Worm (Caenorhabditis elegans) whole organism, mixed stage, embryonic: ENCODE data around the gene slcr-46.1.

ENCODE experiments used
- M03D4.4 ChIP-seq: sonication (generic microtip); optimal IDR thresholded peaks from 2 replicates; lab custom pipeline; 2017; ENCODE audit warnings: mild to moderate bottlenecking, missing genetic modification characterization, missing compliant biosample characterization
- bed-3 ChIP-seq: fragments of 200-800 bp; sonication (Bioruptor generic); optimal IDR thresholded peaks from 3 replicates; lab custom pipeline; 2018; ENCODE audit warnings: mild to moderate bottlenecking, missing genetic modification characterization, moderate library complexity, missing compliant biosample characterization
- blmp-1 ChIP-seq: fragments of 150-350 bp; optimal IDR thresholded peaks from 2 replicates; lab custom pipeline; 2014; ENCODE audit warnings: missing biosample characterization, missing genetic modification characterization
- ceh-39 ChIP-seq: fragments of 150-350 bp; optimal IDR thresholded peaks from 2 replicates; lab custom pipeline; 2014; ENCODE audit warnings: missing biosample characterization, missing genetic modification characterization
- ceh-43 ChIP-seq: fragments of 200-800 bp; sonication (Bioruptor generic); optimal IDR thresholded peaks from 2 replicates; lab custom pipeline; 2018; ENCODE audit warnings: mild to moderate bottlenecking, missing genetic modification characterization, moderate library complexity, missing compliant biosample characterization
- ceh-83 ChIP-seq: fragments of 200-800 bp; sonication (Bioruptor generic); optimal IDR thresholded peaks from 2 replicates; lab custom pipeline; 2018; ENCODE audit warnings: mild to moderate bottlenecking, missing genetic modification characterization, missing compliant biosample characterization
- ces-1 ChIP-seq: fragments of 150-350 bp; optimal IDR thresholded peaks from 2 replicates; lab custom pipeline; 2014; ENCODE audit warnings: missing biosample characterization, missing genetic modification reagents, missing genetic modification characterization
- cnd-1 ChIP-seq: fragments of 200-800 bp; sonication (Bioruptor generic); optimal IDR thresholded peaks from 2 replicates; lab custom pipeline; 2018; ENCODE audit warnings: mild to moderate bottlenecking, missing genetic modification characterization, missing compliant biosample characterization
- drap-1 ChIP-seq: fragments of 200-800 bp; sonication (Bioruptor generic); optimal IDR thresholded peaks from 3 replicates; lab custom pipeline; 2018; ENCODE audit warnings: mild to moderate bottlenecking, missing genetic modification characterization, missing compliant biosample characterization
- elt-1 ChIP-seq: sonication (generic microtip); optimal IDR thresholded peaks from 2 replicates; lab custom pipeline; 2017; ENCODE audit warnings: missing genetic modification characterization, mild to moderate bottlenecking, missing compliant biosample characterization, antibody characterized with exemption, moderate library complexity, borderline replicate concordance; ENCODE audit not compliant: insufficient read depth
- elt-3 ChIP-seq: fragments of 150-350 bp; optimal IDR thresholded peaks from 2 replicates; lab custom pipeline; 2014; ENCODE audit warnings: missing biosample characterization, missing genetic modification characterization
- ham-2 ChIP-seq: fragments of 200-800 bp; sonication (Bioruptor generic); optimal IDR thresholded peaks from 2 replicates; lab custom pipeline; 2018; ENCODE audit warnings: mild to moderate bottlenecking, missing genetic modification characterization, missing compliant biosample characterization
- hlh-1 ChIP-seq: fragments of 150-350 bp; optimal IDR thresholded peaks from 2 replicates; lab custom pipeline; 2014; ENCODE audit warnings: missing biosample characterization, missing genetic modification reagents, missing genetic modification characterization
- lin-13 ChIP-seq: fragments of 150-350 bp; optimal IDR thresholded peaks from 2 replicates; lab custom pipeline; 2014; ENCODE audit warnings: missing biosample characterization, missing genetic modification characterization
- lin-32 ChIP-seq: fragments of 200-800 bp; sonication (Bioruptor generic); optimal IDR thresholded peaks from 2 replicates; lab custom pipeline; 2018; ENCODE audit warnings: mild to moderate bottlenecking, missing genetic modification characterization, missing compliant biosample characterization
- lsy-2 ChIP-seq: fragments of 150-350 bp; optimal IDR thresholded peaks from 2 replicates; lab custom pipeline; 2014; ENCODE audit warnings: missing biosample characterization, missing genetic modification characterization
- mab-5 ChIP-seq: fragments of 150-350 bp; optimal IDR thresholded peaks from 2 replicates; lab custom pipeline; 2014; ENCODE audit warnings: missing biosample characterization, missing genetic modification characterization
- mep-1 ChIP-seq: fragments of 150-350 bp; optimal IDR thresholded peaks from 2 replicates; lab custom pipeline; 2017; ENCODE audit warnings: missing biosample characterization, missing genetic modification reagents, missing genetic modification characterization, inconsistent platforms
- mls-2 ChIP-seq: sonication (generic microtip); optimal IDR thresholded peaks from 2 replicates; lab custom pipeline; 2016; ENCODE audit warnings: mild to moderate bottlenecking, missing genetic modification characterization, moderate library complexity, missing compliant biosample characterization
- nhr-12 ChIP-seq: fragments of 150-350 bp; optimal IDR thresholded peaks from 2 replicates; lab custom pipeline; 2014; ENCODE audit warnings: missing biosample characterization, missing genetic modification characterization
- nhr-2 ChIP-seq: fragments of 150-350 bp; optimal IDR thresholded peaks from 2 replicates; lab custom pipeline; 2014; ENCODE audit warnings: missing biosample characterization, missing genetic modification characterization
- nhr-237 ChIP-seq: fragments of 150-350 bp; optimal IDR thresholded peaks from 2 replicates; lab custom pipeline; 2014; ENCODE audit warnings: missing biosample characterization, missing genetic modification characterization
- nhr-76 ChIP-seq: sonication (generic microtip); optimal IDR thresholded peaks from 2 replicates; lab custom pipeline; 2017; ENCODE audit warnings: missing biosample characterization, missing genetic modification characterization
- snpc-4 ChIP-seq: fragments of 150-350 bp; optimal IDR thresholded peaks from 2 replicates; lab custom pipeline; 2014; ENCODE audit warnings: missing biosample characterization, missing genetic modification characterization
- sptf-1 ChIP-seq: sonication (generic microtip); optimal IDR thresholded peaks from 2 replicates; lab custom pipeline; 2017; ENCODE audit warnings: mild to moderate bottlenecking, missing genetic modification characterization, moderate library complexity, missing compliant biosample characterization
- tbx-8 ChIP-seq: fragments of 200-800 bp; sonication (Bioruptor generic); optimal IDR thresholded peaks from 2 replicates; lab custom pipeline; 2018; ENCODE audit warnings: mild to moderate bottlenecking, missing genetic modification characterization, moderate library complexity, missing compliant biosample characterization
- unc-62 ChIP-seq: fragments of 150-350 bp; optimal IDR thresholded peaks from 2 replicates; lab custom pipeline; 2014; ENCODE audit warnings: missing biosample characterization, missing genetic modification reagents, missing genetic modification characterization
- zip-8 ChIP-seq: fragments of 150-350 bp; optimal IDR thresholded peaks from 2 replicates; lab custom pipeline; 2014; ENCODE audit warnings: missing biosample characterization, missing genetic modification characterization
- ztf-11 ChIP-seq: fragments of 150-350 bp; optimal IDR thresholded peaks from 2 replicates; lab custom pipeline; 2014; ENCODE audit warnings: missing biosample characterization, missing genetic modification characterization

The slcr-46.1 gene

ce11 chrX:4619582-4619981 is 12.6 kb upstream of the slcr-46.1 start, which contains the start of gene pqn-65:
pqn-65 (minus strand) TSS chrX:4619635.
- TF ChIP-seq nhr-76 (tag; lab: Kevin White, UChicago), result no peak
- TF ChIP-seq ceh-39 (tag; lab: Kevin White, UChicago), result peak; percentile 3

- TF ChIP-seq mep-1 (no peak), cnd-1 (tag; lab: Kevin White, UChicago) (peak; percentile 23), bed-3 (GFP tag; lab: Kevin White, UChicago) (no peak), ces-1 (GFP tag; lab: Kevin White, UChicago) (peak; percentile 84), nhr-12 (tag; lab: Kevin White, UChicago) (no peak), sptf-1 (peak; percentile 33), mls-2 (tag; lab: Kevin White, UChicago) (peak; percentile 53), tbx-8 (GFP tag; lab: Kevin White, UChicago) (no peak)
- TF ChIP-seq, all 35 proteins: peak for 4
Measured at ce11 chrX:4620019-4620418, 12.1 kb upstream of the slcr-46.1 start.

ce11 chrX:4622024-4622423 is 10.1 kb upstream of the slcr-46.1 start, which contains the start of gene C46C11.3:
C46C11.3 (plus strand) TSS chrX:4622324.
- no peak for TF ChIP-seq lin-13 (tag; lab: Kevin White, UChicago)
- TF ChIP-seq hlh-1 (tag; lab: Kevin White, UChicago), result no peak
- no peak for TF ChIP-seq nhr-2 (tag; lab: Kevin White, UChicago)
- no peak for TF ChIP-seq mls-2 (tag; lab: Kevin White, UChicago)
- no peak for TF ChIP-seq ham-2 (GFP tag; lab: Kevin White, UChicago)
- no peak for TF ChIP-seq sptf-1
- TF ChIP-seq snpc-4 (tag; lab: Kevin White, UChicago), result no peak
- no peak for TF ChIP-seq ztf-11 (tag; lab: Kevin White, UChicago)
- TF ChIP-seq ceh-43, result no peak

ce11 chrX:4623707-4624106 is 8.5 kb upstream of the slcr-46.1 start:
- TF ChIP-seq M03D4.4 (tag; lab: Kevin White, UChicago) (no peak), mab-5 (tag; lab: Kevin White, UChicago) (no peak), lsy-2 (tag; lab: Kevin White, UChicago) (no peak), hlh-1 (tag; lab: Kevin White, UChicago) (no peak), nhr-76 (tag; lab: Kevin White, UChicago) (no peak), ces-1 (GFP tag; lab: Kevin White, UChicago) (peak; percentile 70), ham-2 (GFP tag; lab: Kevin White, UChicago) (no peak)
- TF ChIP-seq, all 35 proteins: peak for 1

ce11 chrX:4625080-4625479 is 7.1 kb upstream of the slcr-46.1 start:
- no peak for TF ChIP-seq mls-2 (tag; lab: Kevin White, UChicago)
- no peak for TF ChIP-seq elt-3
- TF ChIP-seq unc-62, result no peak
- no peak for TF ChIP-seq drap-1 (GFP tag; lab: Kevin White, UChicago)

ce11 chrX:4626891-4627290 is 5.3 kb upstream of the slcr-46.1 start:
- TF ChIP-seq nhr-237 (tag; lab: Kevin White, UChicago) (no peak), tbx-8 (GFP tag; lab: Kevin White, UChicago) (no peak), hlh-1 (tag; lab: Kevin White, UChicago) (no peak), lsy-2 (tag; lab: Kevin White, UChicago) (no peak), blmp-1 (tag; lab: Kevin White, UChicago) (no peak), lin-32 (no peak), snpc-4 (tag; lab: Kevin White, UChicago) (no peak), lin-13 (tag; lab: Kevin White, UChicago) (no peak), ceh-83 (GFP tag; lab: Kevin White, UChicago) (no peak), sptf-1 (no peak)

ce11 chrX:4628350-4628749 is 3.8 kb upstream of the slcr-46.1 start:
- TF ChIP-seq elt-1 (tag; lab: Kevin White, UChicago), result no peak
- no peak for TF ChIP-seq zip-8 (tag; lab: Kevin White, UChicago)
- no peak for TF ChIP-seq snpc-4 (tag; lab: Kevin White, UChicago)
